Fruit fly (Drosophila melanogaster) whole organism, prepupa: ENCODE data around the gene Rok.
A peak's percentile ranks its signal among the peaks of the same experiment; 100 is the strongest.

ENCODE experiments used
- Blimp-1 ChIP-seq: fragments of 200-800 bp; sonication (Bioruptor generic); optimal IDR thresholded peaks from 3 replicates; lab custom pipeline; 2017; ENCODE audit warnings: missing biosample characterization, missing genetic modification characterization, mild to moderate bottlenecking, moderate library complexity, missing genetic modification reagents
- CG10669 ChIP-seq: fragments of 200-800 bp; sonication (Bioruptor generic); optimal IDR thresholded peaks from 3 replicates; lab custom pipeline; 2018; ENCODE audit warnings: missing biosample characterization, mild to moderate bottlenecking, missing genetic modification characterization, moderate library complexity
- CG11762 ChIP-seq: fragments of 200-800 bp; sonication (Bioruptor generic); optimal IDR thresholded peaks from 3 replicates; lab custom pipeline; 2016; ENCODE audit warnings: missing biosample characterization, missing genetic modification characterization; ENCODE audit not compliant: insufficient read depth
- CG15336 ChIP-seq: fragments of 200-800 bp; sonication (Bioruptor generic); IDR thresholded peaks from 2 replicates; pipeline ENCODE4 v1.3.6; 2022; ENCODE audit warnings: missing biosample characterization, missing genetic modification characterization
- CG31627 ChIP-seq: fragments of 200-800 bp; sonication (Bioruptor generic); optimal IDR thresholded peaks from 3 replicates; lab custom pipeline; 2016; ENCODE audit warnings: missing biosample characterization, missing genetic modification characterization
- CG32006 ChIP-seq: fragments of 200-800 bp; sonication (Bioruptor generic); optimal IDR thresholded peaks from 3 replicates; lab custom pipeline; 2017; ENCODE audit warnings: missing biosample characterization, mild to moderate bottlenecking, missing genetic modification characterization
- CG34406 ChIP-seq: fragments of 200-800 bp; sonication (Bioruptor generic); optimal IDR thresholded peaks from 3 replicates; lab custom pipeline; 2016; ENCODE audit warnings: missing biosample characterization, missing genetic modification characterization
- CG3919 ChIP-seq: fragments of 200-800 bp; sonication (Bioruptor generic); optimal IDR thresholded peaks from 3 replicates; lab custom pipeline; 2016; ENCODE audit warnings: missing biosample characterization, missing genetic modification characterization
- CG4318 ChIP-seq: fragments of 200-800 bp; sonication (Bioruptor generic); optimal IDR thresholded peaks from 3 replicates; lab custom pipeline; 2017; ENCODE audit warnings: missing biosample characterization, mild to moderate bottlenecking, missing genetic modification characterization
- CG6163 ChIP-seq: fragments of 200-800 bp; sonication (Bioruptor generic); IDR thresholded peaks from 3 replicates; pipeline ENCODE4 v1.3.6; 2022; ENCODE audit warnings: missing biosample characterization, missing genetic modification characterization
- CG6792 ChIP-seq: fragments of 200-800 bp; sonication (Bioruptor generic); optimal IDR thresholded peaks from 3 replicates; lab custom pipeline; 2016; ENCODE audit warnings: missing biosample characterization, missing genetic modification characterization
- CG6808 ChIP-seq: fragments of 200-800 bp; sonication (Bioruptor generic); optimal IDR thresholded peaks from 3 replicates; lab custom pipeline; 2017; ENCODE audit warnings: missing biosample characterization, missing genetic modification characterization, mild to moderate bottlenecking, moderate library complexity, missing genetic modification reagents
- CG6854 ChIP-seq: fragments of 200-800 bp; sonication (Bioruptor generic); optimal IDR thresholded peaks from 2 replicates; lab custom pipeline; 2017; ENCODE audit warnings: missing biosample characterization, mild to moderate bottlenecking, missing genetic modification characterization
- CG8119 ChIP-seq: fragments of 200-800 bp; sonication (Bioruptor generic); IDR thresholded peaks from 3 replicates; pipeline ENCODE4 v1.3.6; 2022; ENCODE audit warnings: missing biosample characterization, missing genetic modification characterization
- CG8319 ChIP-seq: fragments of 200-800 bp; sonication (Bioruptor generic); optimal IDR thresholded peaks from 3 replicates; lab custom pipeline; 2016; ENCODE audit warnings: missing biosample characterization, missing genetic modification characterization
- Eip75B ChIP-seq: fragments of 200-800 bp; sonication (Bioruptor generic); optimal IDR thresholded peaks from 3 replicates; lab custom pipeline; 2016; ENCODE audit warnings: missing biosample characterization, missing genetic modification characterization
- Eip78C ChIP-seq: fragments of 200-800 bp; sonication (Bioruptor generic); peaks from one replicate; lab custom pipeline; 2016; ENCODE audit warnings: missing biosample characterization, missing genetic modification characterization
- Eip93F ChIP-seq: fragments of 200-800 bp; sonication (Bioruptor generic); optimal IDR thresholded peaks from 2 replicates; lab custom pipeline; 2016; ENCODE audit warnings: missing biosample characterization, mild to moderate bottlenecking, missing genetic modification characterization
- Ets21C ChIP-seq: fragments of 200-800 bp; sonication (Bioruptor generic); optimal IDR thresholded peaks from 3 replicates; lab custom pipeline; 2016; ENCODE audit warnings: missing biosample characterization, missing genetic modification characterization
- Ets96B ChIP-seq: fragments of 200-800 bp; optimal IDR thresholded peaks from 2 replicates; lab custom pipeline; 2019; ENCODE audit warnings: missing biosample characterization, mild to moderate bottlenecking, missing genetic modification characterization, moderate library complexity
- Gug ChIP-seq: fragments of 200-800 bp; sonication (Bioruptor generic); IDR thresholded peaks from 2 replicates; pipeline ENCODE4 v1.3.6; 2022; ENCODE audit warnings: missing biosample characterization, missing genetic modification characterization
- Hr38 ChIP-seq: sonication (Bioruptor generic); optimal IDR thresholded peaks from 2 replicates; lab custom pipeline; 2016; ENCODE audit warnings: missing biosample characterization, missing genetic modification characterization
- Hr4 ChIP-seq: fragments of 200-800 bp; sonication (Bioruptor generic); optimal IDR thresholded peaks from 3 replicates; lab custom pipeline; 2016; ENCODE audit warnings: missing biosample characterization, missing genetic modification characterization
- Met ChIP-seq: fragments of 200-800 bp; sonication (Bioruptor generic); optimal IDR thresholded peaks from 3 replicates; lab custom pipeline; 2016; ENCODE audit warnings: missing biosample characterization, missing genetic modification characterization
- Smox ChIP-seq: fragments of 200-800 bp; sonication (Bioruptor generic); optimal IDR thresholded peaks from 3 replicates; lab custom pipeline; 2016; ENCODE audit warnings: missing biosample characterization, missing genetic modification characterization
- Sox102F ChIP-seq: fragments of 200-800 bp; sonication (Bioruptor generic); optimal IDR thresholded peaks from 2 replicates; lab custom pipeline; 2016; ENCODE audit warnings: missing biosample characterization, mild to moderate bottlenecking, missing genetic modification characterization
- eg ChIP-seq: fragments of 200-800 bp; sonication (Bioruptor generic); IDR thresholded peaks from 3 replicates; pipeline ENCODE4 v1.3.6; 2022; ENCODE audit warnings: missing biosample characterization, missing genetic modification characterization
- esn ChIP-seq: fragments of 200-800 bp; sonication (Bioruptor generic); optimal IDR thresholded peaks from 2 replicates; lab custom pipeline; 2016; ENCODE audit warnings: missing biosample characterization, mild to moderate bottlenecking, missing genetic modification characterization, moderate library complexity
- fd59A ChIP-seq: fragments of 200-800 bp; sonication (Bioruptor generic); optimal IDR thresholded peaks from 2 replicates; lab custom pipeline; 2017; ENCODE audit warnings: missing biosample characterization, mild to moderate bottlenecking, missing genetic modification characterization, missing genetic modification reagents
- fd85E ChIP-seq: fragments of 200-800 bp; sonication (Bioruptor generic); optimal IDR thresholded peaks from 3 replicates; lab custom pipeline; 2016; ENCODE audit warnings: missing biosample characterization, missing genetic modification characterization
- fkh ChIP-seq: fragments of 200-800 bp; sonication (Bioruptor generic); optimal IDR thresholded peaks from 3 replicates; lab custom pipeline; 2017; ENCODE audit warnings: missing biosample characterization, mild to moderate bottlenecking, missing genetic modification characterization, moderate library complexity
- net ChIP-seq: fragments of 200-800 bp; sonication (Bioruptor generic); optimal IDR thresholded peaks from 3 replicates; lab custom pipeline; 2016; ENCODE audit warnings: missing biosample characterization, missing genetic modification characterization
- pdm3 ChIP-seq: fragments of 200-800 bp; sonication (Bioruptor generic); optimal IDR thresholded peaks from 3 replicates; lab custom pipeline; 2016; ENCODE audit warnings: missing biosample characterization, missing genetic modification characterization
- salr ChIP-seq, 2 experiments: fragments of 200-800 bp; sonication (Bioruptor generic); optimal IDR thresholded peaks; 3 replicates each; lab custom pipeline; 2016 to 2018; ENCODE audit warnings: missing biosample characterization in 2 of 2, missing genetic modification characterization in 2 of 2, mild to moderate bottlenecking in 1 of 2
- spab ChIP-seq: fragments of 200-800 bp; sonication (Bioruptor generic); optimal IDR thresholded peaks from 2 replicates; lab custom pipeline; 2017; ENCODE audit warnings: missing biosample characterization, mild to moderate bottlenecking, missing genetic modification characterization, missing genetic modification reagents
- topi ChIP-seq: fragments of 200-800 bp; sonication (Bioruptor generic); optimal IDR thresholded peaks from 3 replicates; lab custom pipeline; 2016; ENCODE audit warnings: missing biosample characterization, missing genetic modification characterization
- vri ChIP-seq: fragments of 200-800 bp; sonication (Bioruptor generic); optimal IDR thresholded peaks from 3 replicates; lab custom pipeline; 2016; ENCODE audit warnings: missing biosample characterization, mild to moderate bottlenecking, missing genetic modification characterization

Rok gene

DNA sequence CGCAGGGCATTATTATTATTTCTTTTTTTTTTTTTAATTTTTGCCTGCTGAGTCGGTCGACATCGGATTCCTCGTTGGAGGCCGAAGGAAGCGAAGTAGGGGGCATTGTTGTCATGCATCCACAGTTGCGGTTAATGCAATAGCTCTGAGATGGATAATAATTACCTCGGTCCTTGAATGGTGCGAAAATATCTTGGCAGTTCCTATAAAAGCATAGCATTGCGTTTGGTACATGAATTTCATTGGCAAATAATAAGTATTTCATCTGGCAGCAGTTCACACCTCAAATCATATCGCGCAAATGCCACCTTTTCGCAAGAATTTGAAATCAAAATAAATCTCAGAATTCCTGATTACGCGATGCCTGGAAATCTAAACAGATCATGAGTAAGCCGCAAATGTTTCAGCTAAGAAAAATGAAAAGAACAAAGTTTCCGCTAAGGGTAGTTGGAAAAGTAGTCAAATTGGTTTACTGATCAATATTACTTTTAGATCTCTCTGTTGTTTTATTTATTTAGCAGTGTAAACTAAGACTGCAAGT, 9.9 kb upstream of the Rok start (continued):
- TF ChIP-seq Ets21C (GFP tag; lab: Kevin White, UChicago) (peak; percentile 31), CG4318 (no peak), CG31627 (GFP tag; lab: Kevin White, UChicago) (peak; percentile 55), Hr4 (GFP tag; lab: Kevin White, UChicago) (no peak), vri (no peak), topi (GFP tag; lab: Kevin White, UChicago) (peak; percentile 33), CG6163 (GFP tag; lab: Robert Waterston, UW) (peak; percentile 18; the same call in 1 of the 3 replicates), CG11762 (GFP tag; lab: Kevin White, UChicago) (no peak), CG32006 (peak; percentile 46), CG3919 (peak; percentile 1), pdm3 (GFP tag; lab: Kevin White, UChicago) (peak; percentile 49), Smox (peak; percentile 37), Met (GFP tag; lab: Kevin White, UChicago) (peak; percentile 42), Eip75B (GFP tag; lab: Kevin White, UChicago) (peak; percentile 55), fd85E (GFP tag; lab: Kevin White, UChicago) (no peak), eg (GFP tag; lab: Robert Waterston, UW) (no peak), net (GFP tag; lab: Kevin White, UChicago) (no peak), Ets96B (no peak), salr (GFP tag; optimal IDR thresholded peaks at IDR 0.05; lab: Kevin White, UChicago) (peak in 1 of 2 experiments; percentile 22), CG10669 (GFP tag; lab: Kevin White, UChicago) (peak; percentile 12), Gug (no peak), CG6808 (no peak), CG15336 (no peak), Hr38 (GFP tag; lab: Kevin White, UChicago) (no peak), spab (GFP tag; lab: Kevin White, UChicago) (peak; percentile 5), CG6792 (GFP tag; lab: Kevin White, UChicago) (peak; percentile 31), CG8319 (GFP tag; lab: Kevin White, UChicago) (no peak), Blimp-1 (GFP tag; lab: Kevin White, UChicago) (no peak), esn (GFP tag; lab: Kevin White, UChicago) (peak; percentile 67)

DNA sequence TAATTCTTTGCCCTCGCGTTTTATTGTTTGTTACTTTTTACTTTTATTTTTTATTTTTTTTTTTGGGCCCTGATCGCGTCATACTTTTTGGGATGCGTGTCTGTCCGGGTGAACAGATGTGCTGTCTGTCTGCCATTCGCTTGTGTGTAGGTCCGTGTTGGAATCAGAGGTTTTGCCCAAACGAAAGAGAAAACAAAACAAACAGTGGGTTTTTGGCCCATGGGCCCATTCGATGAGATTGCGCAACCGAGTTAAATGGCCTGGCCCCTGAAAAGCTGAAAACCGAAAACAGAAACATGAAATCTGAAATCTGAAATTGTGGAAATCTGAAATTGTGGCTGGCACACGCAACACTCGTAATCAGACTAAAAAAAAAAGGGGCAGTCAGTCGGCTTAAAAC, 8.3 kb upstream of the Rok start:
- no peak for TF ChIP-seq Eip75B (GFP tag; lab: Kevin White, UChicago)
- TF ChIP-seq Sox102F (GFP tag; lab: Kevin White, UChicago), result no peak
- TF ChIP-seq Blimp-1 (GFP tag; lab: Kevin White, UChicago), result peak; percentile 66
- no peak for TF ChIP-seq topi (GFP tag; lab: Kevin White, UChicago)
- TF ChIP-seq Eip93F (GFP tag; lab: Kevin White, UChicago), result no peak
- TF ChIP-seq CG32006, result no peak
- no peak for TF ChIP-seq CG6854 (GFP tag; lab: Kevin White, UChicago)
- no peak for TF ChIP-seq fd59A (GFP tag; lab: Kevin White, UChicago)
- TF ChIP-seq Eip78C (GFP tag; lab: Kevin White, UChicago), result peak; percentile 38
- no peak for TF ChIP-seq CG34406
- TF ChIP-seq CG4318, result no peak
- TF ChIP-seq vri, result peak; percentile 76
- TF ChIP-seq CG8119 (GFP tag; lab: Robert Waterston, UW), result no peak
- TF ChIP-seq CG6808, result no peak

dm6 chrX:16644535-16645131, 7.4 kb upstream of the Rok start:
- TF ChIP-seq fkh, result peak; percentile 85
- TF ChIP-seq fd59A (GFP tag; lab: Kevin White, UChicago), result no peak
- TF ChIP-seq, all 60 proteins: peak for 1
